Worm (Caenorhabditis elegans) whole organism, L4/young adult: ENCODE data around the gene rfth-1.

Experiments used
- W03F9.2 ChIP-seq: fragments of 150-350 bp; optimal IDR thresholded peaks from 2 replicates; lab custom pipeline; 2014; ENCODE audit warnings: missing biosample characterization, missing genetic modification characterization
- dao-5 ChIP-seq: sonication (generic microtip); optimal IDR thresholded peaks from 2 replicates; lab custom pipeline; 2016; ENCODE audit warnings: missing genotype, missing genetic modification characterization, moderate library complexity, missing compliant biosample characterization
- him-1 ChIP-seq: sonication (generic microtip); optimal IDR thresholded peaks from 2 replicates; lab custom pipeline; 2016; ENCODE audit warnings: missing genotype, missing genetic modification reagents, missing genetic modification characterization, missing compliant biosample characterization

DNA sequence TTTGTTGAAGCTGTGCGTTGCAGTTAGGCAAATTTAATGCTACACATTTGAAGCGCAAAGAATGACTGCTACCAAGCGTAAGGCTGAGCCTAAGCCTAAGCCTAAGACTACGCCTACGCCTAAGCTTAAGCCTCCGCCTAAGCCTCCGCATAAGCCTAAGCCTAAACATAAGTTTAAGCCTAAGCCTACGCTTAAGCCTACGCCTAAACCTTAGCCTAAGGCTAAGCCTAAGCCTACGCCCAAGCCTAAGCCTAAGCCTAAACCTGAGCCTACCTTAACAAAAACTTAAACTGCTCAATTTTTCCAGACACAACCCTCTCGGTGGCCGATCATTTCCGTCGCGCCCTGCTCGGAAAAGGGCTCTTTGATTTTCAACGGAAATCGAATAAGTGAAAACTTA, 51.8 kb downstream of the rfth-1 start:
- TF ChIP-seq W03F9.2 (no peak), dao-5 (no peak), him-1 (tag; lab: Kevin White, UChicago) (no peak)
